Fruit fly (Drosophila melanogaster): ENCODE data around the gene Hsc70-2.
A peak's percentile ranks its signal among the peaks of the same experiment; 100 is the strongest.

Hsc70-2 gene

dm6 chr3R:13051942-13052693, 7.6 kb downstream of the Hsc70-2 start, which contains the start of gene pic (continued):
- no peak for TF ChIP-seq CG10147 (GFP tag; optimal IDR thresholded peaks at IDR 0.05)
- peak; percentile 85 for TF ChIP-seq Sry-δ (GFP tag; optimal IDR thresholded peaks at IDR 0.05)
- no peak for TF ChIP-seq esg (GFP tag; conservative IDR thresholded peaks at IDR 0.05)
- no peak for TF ChIP-seq Fer2 (tag; optimal IDR thresholded peaks at IDR 0.05)
- no peak for TF ChIP-seq Meics (GFP tag; optimal IDR thresholded peaks at IDR 0.05)
- TF ChIP-seq CG13624 (GFP tag; optimal IDR thresholded peaks at IDR 0.05) = no peak
- no peak for TF ChIP-seq z (GFP tag; IDR thresholded peaks at IDR 0.05)
- TF ChIP-seq CG4424 (GFP tag; optimal IDR thresholded peaks at IDR 0.05) = no peak
- no peak for TF ChIP-seq ems (GFP tag; optimal IDR thresholded peaks at IDR 0.05)
- no peak for TF ChIP-seq grn (GFP tag; optimal IDR thresholded peaks at IDR 0.05)
- no peak for TF ChIP-seq salm (tag; optimal IDR thresholded peaks at IDR 0.05)
- no peak for TF ChIP-seq odd (GFP tag; optimal IDR thresholded peaks at IDR 0.05)
- TF ChIP-seq dm (GFP tag; optimal IDR thresholded peaks at IDR 0.05) = peak; percentile 32
- no peak for TF ChIP-seq CG1603 (tag; optimal IDR thresholded peaks at IDR 0.05)
- no peak for TF ChIP-seq sob (GFP tag; IDR thresholded peaks at IDR 0.05)
- TF ChIP-seq sna (GFP tag; IDR thresholded peaks at IDR 0.05; ENCODE audit: partially characterized antibody) = peak; percentile 80
- no peak for TF ChIP-seq cwo (GFP tag; optimal IDR thresholded peaks at IDR 0.05)
- no peak for TF ChIP-seq CG15696 (tag; optimal IDR thresholded peaks at IDR 0.05)
- no peak for TF ChIP-seq Fer1 (GFP tag; optimal IDR thresholded peaks at IDR 0.05)
- no peak for TF ChIP-seq CG8924 (tag; optimal IDR thresholded peaks at IDR 0.05)
- peak; percentile 69 for TF ChIP-seq CG2129 (GFP tag; IDR thresholded peaks at IDR 0.05; ENCODE audit: partially characterized antibody)
- TF ChIP-seq CoRest (tag; optimal IDR thresholded peaks at IDR 0.05) = peak; percentile 52
- no peak for TF ChIP-seq CG17829 (tag; optimal IDR thresholded peaks at IDR 0.05)
- TF ChIP-seq CG31365 (tag; optimal IDR thresholded peaks at IDR 0.05) = no peak
- TF ChIP-seq CG6813 (GFP tag; optimal IDR thresholded peaks at IDR 0.05) = no peak
- TF ChIP-seq TFAM (GFP tag; optimal IDR thresholded peaks at IDR 0.05) = no peak
- TF ChIP-seq CG6175 (GFP tag; IDR thresholded peaks at IDR 0.05) = no peak
- TF ChIP-seq Stat92E (GFP tag; optimal IDR thresholded peaks at IDR 0.05) = no peak
- TF ChIP-seq hbn (GFP tag; IDR thresholded peaks at IDR 0.05; ENCODE audit: partially characterized antibody) = peak; percentile 84
- no peak for TF ChIP-seq Hmr (GFP tag; optimal IDR thresholded peaks at IDR 0.05)
- no peak for TF ChIP-seq CG8359 (GFP tag; optimal IDR thresholded peaks at IDR 0.05; ENCODE audit: borderline replicate concordance)
- TF ChIP-seq CG8478 (optimal IDR thresholded peaks at IDR 0.05) = no peak
- TF ChIP-seq CG3163 (GFP tag; optimal IDR thresholded peaks at IDR 0.05) = peak; percentile 1
- no peak for TF ChIP-seq tap (tag; optimal IDR thresholded peaks at IDR 0.05)
- no peak for TF ChIP-seq fd3F (GFP tag; optimal IDR thresholded peaks at IDR 0.05)
- peak; percentile 72 for TF ChIP-seq unc-4 (GFP tag; IDR thresholded peaks at IDR 0.05; ENCODE audit: partially characterized antibody)
- no peak for TF ChIP-seq fd96Cb (tag; optimal IDR thresholded peaks at IDR 0.05)
- 0 out of 4 replicates have a peak, but pooled peaks have one; percentile 24 for TF ChIP-seq chinmo (GFP tag; IDR thresholded peaks at IDR 0.05; ENCODE audit: partially characterized antibody)
- no peak for TF ChIP-seq Dek (tag; optimal IDR thresholded peaks at IDR 0.05)
- no peak for TF ChIP-seq Oli (tag; optimal IDR thresholded peaks at IDR 0.05)
- no peak for TF ChIP-seq Antp (GFP tag; optimal IDR thresholded peaks at IDR 0.05)
- TF ChIP-seq gce (GFP tag; IDR thresholded peaks at IDR 0.05) = no peak
- TF ChIP-seq pho (GFP tag; optimal IDR thresholded peaks at IDR 0.05) = no peak
- peak; percentile 79 for TF ChIP-seq HLH4C (GFP tag; IDR thresholded peaks at IDR 0.05; ENCODE audit: partially characterized antibody)
- TF ChIP-seq CG17359 (tag; optimal IDR thresholded peaks at IDR 0.05) = no peak
- no peak for TF ChIP-seq CG17912 (GFP tag; optimal IDR thresholded peaks at IDR 0.05)
- peak; percentile 9; the same call in 1 of the 2 replicates for TF ChIP-seq CG31441 (GFP tag; IDR thresholded peaks at IDR 0.05)
- peak; percentile 18 for TF ChIP-seq Side (GFP tag; optimal IDR thresholded peaks at IDR 0.05)
- TF ChIP-seq Camta (GFP tag; optimal IDR thresholded peaks at IDR 0.05) = no peak

All from whole organism, embryonic.